Worm (Caenorhabditis elegans) whole organism, L3 larva: Measurements from ENCODE around the gene T19D12.5.

Experiments used
- ZK546.5 ChIP-seq: sonication (generic microtip); optimal IDR thresholded peaks from 2 replicates; lab custom pipeline; 2017; ENCODE audit warnings: missing biosample characterization, missing genetic modification characterization
- ama-1 ChIP-seq: fragments of 150-350 bp; optimal IDR thresholded peaks from 2 replicates; lab custom pipeline; 2018
- daf-12 ChIP-seq: fragments of 150-350 bp; optimal IDR thresholded peaks from 2 replicates; lab custom pipeline; 2014; ENCODE audit warnings: missing biosample characterization, missing genetic modification reagents, missing genetic modification characterization
- mdl-1 ChIP-seq: fragments of 150-350 bp; optimal IDR thresholded peaks from 2 replicates; lab custom pipeline; 2014; ENCODE audit warnings: missing biosample characterization, missing genetic modification characterization
- nhr-28 ChIP-seq: fragments of 150-350 bp; optimal IDR thresholded peaks from 2 replicates; lab custom pipeline; 2014; ENCODE audit warnings: missing biosample characterization, missing genetic modification characterization
- nhr-76 ChIP-seq: fragments of 150-350 bp; sonication (generic microtip); optimal IDR thresholded peaks from 5 replicates; lab custom pipeline; 2014; ENCODE audit warnings: missing biosample characterization, missing genetic modification characterization
- nhr-77 ChIP-seq: fragments of 150-350 bp; optimal IDR thresholded peaks from 2 replicates; lab custom pipeline; 2014; ENCODE audit warnings: missing biosample characterization, missing genetic modification characterization
- pha-4 ChIP-seq: fragments of 150-350 bp; optimal IDR thresholded peaks from 2 replicates; lab custom pipeline; 2014; ENCODE audit warnings: missing biosample characterization, missing genetic modification reagents, missing genetic modification characterization
- pqm-1 ChIP-seq: fragments of 150-350 bp; optimal IDR thresholded peaks from 2 replicates; lab custom pipeline; 2017; ENCODE audit warnings: missing biosample characterization, missing genetic modification characterization, inconsistent platforms

ce11 chrII:6651719-6652118, 15.7 kb upstream of the T19D12.5 start, which contains the start of gene sra-26:
- TF ChIP-seq mdl-1 (tag; lab: Kevin White, UChicago) (no peak), nhr-77 (no peak), nhr-76 (no peak), pha-4 (tag; lab: Kevin White, UChicago) (no peak), ZK546.5 (tag; lab: Kevin White, UChicago) (no peak), nhr-28 (tag; lab: Kevin White, UChicago) (no peak), daf-12 (tag; lab: Kevin White, UChicago) (no peak), pqm-1 (tag; lab: Kevin White, UChicago) (no peak), ama-1 (lab: Kevin White, UChicago) (no peak)
